Fruit fly (Drosophila melanogaster) whole organism, embryonic: Measurements from ENCODE around the gene CG33172.

ENCODE experiments used
- Asciz ChIP-seq: fragments of 200-800 bp; sonication (Bioruptor generic); optimal IDR thresholded peaks from 2 replicates; lab custom pipeline; 2017; ENCODE audit warnings: missing biosample characterization, mild to moderate bottlenecking, missing genetic modification characterization, missing genetic modification reagents
- Atf6 ChIP-seq: fragments of 200-800 bp; sonication (Bioruptor generic); IDR thresholded peaks from 2 replicates; pipeline ENCODE4 v1.3.6; 2022; ENCODE audit warnings: missing biosample characterization, missing genetic modification characterization
- B-H2 ChIP-seq: fragments of 200-800 bp; sonication (Bioruptor generic); optimal IDR thresholded peaks from 2 replicates; lab custom pipeline; 2018; ENCODE audit warnings: missing biosample characterization, mild to moderate bottlenecking, missing genetic modification characterization
- C15 ChIP-seq: fragments of 200-800 bp; sonication (Bioruptor generic); IDR thresholded peaks from 3 replicates; pipeline ENCODE4 v1.3.6; 2022; ENCODE audit warnings: missing biosample characterization, missing genetic modification characterization
- CG10431 ChIP-seq: fragments of 200-800 bp; sonication (Bioruptor generic); optimal IDR thresholded peaks from 3 replicates; lab custom pipeline; 2018; ENCODE audit warnings: missing biosample characterization, mild to moderate bottlenecking, missing genetic modification characterization
- CG10959 ChIP-seq: fragments of 200-800 bp; sonication (Bioruptor generic); IDR thresholded peaks from 2 replicates; pipeline ENCODE4 v1.3.6; 2022; ENCODE audit warnings: missing biosample characterization, missing genetic modification characterization
- CG13123 ChIP-seq: fragments of 200-800 bp; sonication (Bioruptor generic); optimal IDR thresholded peaks from 2 replicates; lab custom pipeline; 2016; ENCODE audit warnings: missing biosample characterization, missing genetic modification characterization
- CG13894 ChIP-seq: fragments of 200-800 bp; sonication (Bioruptor generic); optimal IDR thresholded peaks from 3 replicates; lab custom pipeline; 2018; ENCODE audit warnings: missing biosample characterization, mild to moderate bottlenecking, missing genetic modification characterization, moderate library complexity
- CG14014 ChIP-seq: fragments of 200-800 bp; sonication (Bioruptor generic); IDR thresholded peaks from 2 replicates; pipeline ENCODE4 v1.3.6; 2022; ENCODE audit warnings: missing biosample characterization, missing genetic modification characterization
- CG17385 ChIP-seq: fragments of 200-800 bp; sonication (Bioruptor generic); optimal IDR thresholded peaks from 3 replicates; lab custom pipeline; 2018; ENCODE audit warnings: missing biosample characterization, mild to moderate bottlenecking, missing genetic modification characterization
- CG1832 ChIP-seq: fragments of 200-800 bp; sonication (Bioruptor generic); optimal IDR thresholded peaks from 2 replicates; lab custom pipeline; 2017; ENCODE audit warnings: missing biosample characterization, mild to moderate bottlenecking, missing genetic modification characterization, inconsistent platforms
- CG2199 ChIP-seq: fragments of 200-800 bp; sonication (Bioruptor generic); IDR thresholded peaks from 3 replicates; pipeline ENCODE4 v1.3.6; 2022; ENCODE audit warnings: missing biosample characterization, missing genetic modification characterization
- CG30020 ChIP-seq: fragments of 200-800 bp; optimal IDR thresholded peaks from 2 replicates; lab custom pipeline; 2019; ENCODE audit warnings: missing biosample characterization, mild to moderate bottlenecking, missing genetic modification characterization, moderate library complexity
- CG3163 ChIP-seq: fragments of 200-800 bp; sonication (Bioruptor generic); optimal IDR thresholded peaks from 3 replicates; lab custom pipeline; 2016; ENCODE audit warnings: missing biosample characterization, missing genetic modification characterization
- CG6654 ChIP-seq: fragments of 200-800 bp; sonication (Bioruptor generic); optimal IDR thresholded peaks from 2 replicates; lab custom pipeline; 2017; ENCODE audit warnings: missing biosample characterization, mild to moderate bottlenecking, missing genetic modification characterization
- CG6854 ChIP-seq: fragments of 200-800 bp; sonication (Bioruptor generic); optimal IDR thresholded peaks from 3 replicates; lab custom pipeline; 2017; ENCODE audit warnings: missing biosample characterization, mild to moderate bottlenecking, missing genetic modification characterization
- CkIIα-i1 ChIP-seq: fragments of 200-800 bp; sonication (Bioruptor generic); IDR thresholded peaks from 2 replicates; pipeline ENCODE4 v1.3.6; 2022; ENCODE audit warnings: missing biosample characterization, missing genetic modification characterization
- Ets65A ChIP-seq: fragments of 200-800 bp; sonication (Bioruptor generic); peaks from one replicate; lab custom pipeline; 2016; ENCODE audit warnings: missing biosample characterization, missing genetic modification characterization
- Mad ChIP-seq: fragments of 200-800 bp; sonication (Bioruptor generic); optimal IDR thresholded peaks from 2 replicates; lab custom pipeline; 2016; ENCODE audit warnings: missing biosample characterization, missing genetic modification characterization
- NK7.1 ChIP-seq: fragments of 200-800 bp; sonication (Bioruptor generic); optimal IDR thresholded peaks from 3 replicates; lab custom pipeline; 2016; ENCODE audit warnings: missing biosample characterization, missing genetic modification characterization
- Nf-YB ChIP-seq: fragments of 200-800 bp; sonication (Bioruptor generic); optimal IDR thresholded peaks from 3 replicates; lab custom pipeline; 2019; ENCODE audit warnings: missing biosample characterization, mild to moderate bottlenecking, missing genetic modification characterization, moderate library complexity
- Scr ChIP-seq: fragments of 200-800 bp; sonication (Bioruptor generic); IDR thresholded peaks from 2 replicates; pipeline ENCODE4 v1.3.6; 2022; ENCODE audit warnings: missing biosample characterization, missing genetic modification characterization; ENCODE audit not compliant: partially characterized antibody
- Vsx1 ChIP-seq: fragments of 200-800 bp; sonication (Bioruptor generic); optimal IDR thresholded peaks from 2 replicates; lab custom pipeline; 2017; ENCODE audit warnings: missing biosample characterization, mild to moderate bottlenecking, missing genetic modification characterization, missing genetic modification reagents
- Xbp1 ChIP-seq: fragments of 200-800 bp; sonication (Bioruptor generic); optimal IDR thresholded peaks from 3 replicates; lab custom pipeline; 2016; ENCODE audit warnings: missing biosample characterization, mild to moderate bottlenecking, missing genetic modification characterization
- al ChIP-seq: fragments of 200-800 bp; sonication (Bioruptor generic); IDR thresholded peaks from 2 replicates; pipeline ENCODE4 v1.3.6; 2022; ENCODE audit warnings: missing biosample characterization, missing genetic modification characterization
- ash1 ChIP-seq: fragments of 200-800 bp; sonication (Bioruptor generic); optimal IDR thresholded peaks from 2 replicates; lab custom pipeline; 2018; ENCODE audit warnings: missing biosample characterization, mild to moderate bottlenecking, missing genetic modification characterization
- bab2 ChIP-seq: fragments of 200-800 bp; sonication (Bioruptor generic); optimal IDR thresholded peaks from 2 replicates; lab custom pipeline; 2016; ENCODE audit warnings: missing biosample characterization, missing genetic modification characterization
- bbx ChIP-seq: fragments of 200-800 bp; sonication (Bioruptor generic); IDR thresholded peaks from 2 replicates; pipeline ENCODE4 v1.3.6; 2022; ENCODE audit warnings: missing biosample characterization, missing genetic modification characterization; ENCODE audit not compliant: partially characterized antibody
- bcd ChIP-seq: fragments of 200-800 bp; sonication (Bioruptor generic); optimal IDR thresholded peaks from 2 replicates; lab custom pipeline; 2017; ENCODE audit warnings: missing biosample characterization, mild to moderate bottlenecking, missing genetic modification characterization
- caup ChIP-seq: fragments of 200-800 bp; sonication (Bioruptor generic); optimal IDR thresholded peaks from 3 replicates; lab custom pipeline; 2017; ENCODE audit warnings: missing biosample characterization, mild to moderate bottlenecking, missing genetic modification characterization, moderate library complexity; ENCODE audit not compliant: severe bottlenecking
- chinmo ChIP-seq: fragments of 200-800 bp; sonication (Bioruptor generic); IDR thresholded peaks from 4 replicates; pipeline ENCODE4 v1.3.6; 2022; ENCODE audit warnings: missing biosample characterization, missing genetic modification characterization; ENCODE audit not compliant: partially characterized antibody
- corto ChIP-seq: fragments of 200-800 bp; sonication (Bioruptor generic); optimal IDR thresholded peaks from 2 replicates; lab custom pipeline; 2016; ENCODE audit warnings: missing biosample characterization, mild to moderate bottlenecking, missing genetic modification characterization, moderate library complexity
- crp ChIP-seq, 2 experiments: fragments of 200-800 bp; sonication (Bioruptor generic); optimal IDR thresholded peaks; 2 replicates in 1 of 2; 3 replicates in 1 of 2; lab custom pipeline; 2017; ENCODE audit warnings: missing biosample characterization in 2 of 2, missing genetic modification characterization in 2 of 2, mild to moderate bottlenecking in 1 of 2, moderate library complexity in 1 of 2
- disco-r ChIP-seq: fragments of 200-800 bp; sonication (Bioruptor generic); optimal IDR thresholded peaks from 2 replicates; lab custom pipeline; 2016; ENCODE audit warnings: missing biosample characterization, missing genetic modification characterization
- dmrt11E ChIP-seq: fragments of 200-800 bp; sonication (Bioruptor generic); optimal IDR thresholded peaks from 3 replicates; lab custom pipeline; 2018; ENCODE audit warnings: missing biosample characterization, mild to moderate bottlenecking, missing genetic modification characterization, moderate library complexity
- gro ChIP-seq: fragments of 200-800 bp; sonication (Bioruptor generic); optimal IDR thresholded peaks from 2 replicates; lab custom pipeline; 2016; ENCODE audit warnings: missing biosample characterization, missing genetic modification characterization
- kay ChIP-seq: fragments of 200-800 bp; sonication (Bioruptor generic); optimal IDR thresholded peaks from 2 replicates; lab custom pipeline; 2016; ENCODE audit warnings: missing biosample characterization, missing genetic modification characterization
- lbe ChIP-seq: fragments of 200-800 bp; sonication (Bioruptor generic); optimal IDR thresholded peaks from 2 replicates; lab custom pipeline; 2016; ENCODE audit warnings: missing biosample characterization, mild to moderate bottlenecking, missing genetic modification characterization
- lola ChIP-seq, 3 experiments: fragments of >200 bp in 2 of 3; fragments of 200-800 bp in 1 of 3; sonication (Bioruptor generic) in 1 of 3; optimal IDR thresholded peaks; 2 replicates each; lab custom pipeline; 2017 to 2019; ENCODE audit warnings: missing biosample characterization in 3 of 3, missing genetic modification characterization in 3 of 3, mild to moderate bottlenecking in 1 of 3, moderate library complexity in 1 of 3
- nom ChIP-seq: fragments of 200-800 bp; sonication (Bioruptor generic); optimal IDR thresholded peaks from 2 replicates; lab custom pipeline; 2017; ENCODE audit warnings: missing biosample characterization, missing genetic modification characterization, mild to moderate bottlenecking, moderate library complexity, missing genetic modification reagents
- pan ChIP-seq, 4 experiments: fragments of >200 bp in 3 of 4; fragments of 200-800 bp in 1 of 4; sonication (Bioruptor generic) in 1 of 4; optimal IDR thresholded peaks in 3 of 4; IDR thresholded peaks in 1 of 4; 2 replicates each; pipeline versions ENCODE4 v1.3.6 to Lab custom; 2017 to 2022; ENCODE audit warnings: missing biosample characterization in 2 of 4, missing genetic modification characterization in 2 of 4, mixed read lengths in 1 of 4
- pnt ChIP-seq: fragments of 200-800 bp; sonication (Bioruptor generic); optimal IDR thresholded peaks from 3 replicates; lab custom pipeline; 2016; ENCODE audit warnings: missing biosample characterization, missing genetic modification characterization
- tap ChIP-seq: fragments of 200-800 bp; optimal IDR thresholded peaks from 3 replicates; lab custom pipeline; 2019; ENCODE audit warnings: missing biosample characterization, mild to moderate bottlenecking, missing genetic modification characterization, moderate library complexity
- tll ChIP-seq, 2 experiments: fragments of 200-800 bp in 1 of 2; fragments of >200 bp in 1 of 2; sonication (Bioruptor generic) in 1 of 2; optimal IDR thresholded peaks; 2 replicates each; lab custom pipeline; 2017 to 2019; ENCODE audit warnings: missing biosample characterization in 2 of 2, missing genetic modification characterization in 2 of 2, mild to moderate bottlenecking in 1 of 2, moderate library complexity in 1 of 2
- tx ChIP-seq: fragments of 200-800 bp; sonication (Bioruptor generic); optimal IDR thresholded peaks from 2 replicates; lab custom pipeline; 2016; ENCODE audit warnings: missing biosample characterization, missing genetic modification characterization
- yki ChIP-seq: fragments of >200 bp; optimal IDR thresholded peaks from 3 replicates; lab custom pipeline; 2018

CG33172 gene

DNA sequence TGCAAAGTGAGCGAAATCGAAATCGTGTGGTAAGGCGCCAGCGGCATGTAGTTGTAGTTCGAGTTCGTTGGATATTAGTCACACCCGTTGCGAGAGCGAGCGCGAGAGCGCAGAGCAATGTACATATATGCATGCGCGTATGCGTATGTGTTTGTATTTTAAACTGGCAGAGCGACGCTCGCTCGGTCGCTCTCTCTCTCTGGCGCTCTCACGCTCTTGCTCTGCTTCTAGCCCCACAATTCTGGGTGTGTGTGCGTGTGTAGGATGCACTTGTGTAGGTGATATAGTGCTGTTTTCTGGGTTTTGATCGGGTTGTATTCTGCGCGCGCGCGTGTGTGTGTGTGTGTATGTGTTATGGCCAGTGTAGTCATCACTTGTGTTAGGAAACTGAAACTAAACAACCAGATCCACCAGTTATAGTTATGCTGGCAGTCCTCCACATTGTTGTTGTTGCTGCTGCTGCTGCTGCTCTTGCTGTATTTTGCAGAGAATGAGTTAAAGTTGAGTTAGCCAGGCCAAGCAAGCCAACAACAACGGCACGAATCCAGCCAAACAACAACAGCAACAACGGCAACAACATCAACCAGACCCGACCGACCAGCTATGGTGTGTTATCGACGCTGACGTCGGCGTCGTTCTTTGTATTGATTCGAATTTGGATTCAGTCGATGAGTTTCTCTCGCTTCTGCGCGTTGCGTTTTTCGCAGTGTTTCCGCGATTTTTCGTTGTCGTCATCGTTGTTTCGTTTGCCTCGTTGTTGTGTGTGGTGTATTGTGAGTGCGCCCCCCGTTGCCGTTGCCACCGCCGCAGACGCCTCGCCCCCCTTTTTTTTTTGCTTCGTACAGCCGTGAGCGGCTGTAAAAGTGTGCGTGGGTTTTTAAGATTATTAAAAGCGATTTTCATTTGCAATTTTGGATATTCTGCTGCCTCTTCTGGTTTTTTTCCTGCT, 42.5 kb downstream of the CG33172 start (continued):
- no peak for TF ChIP-seq tll (GFP tag; optimal IDR thresholded peaks at IDR 0.05; lab: Kevin White, UChicago)
- TF ChIP-seq C15 (GFP tag; lab: Robert Waterston, UW): no peak
- TF ChIP-seq gro (GFP tag; lab: Kevin White, UChicago): no peak
- TF ChIP-seq chinmo (GFP tag; lab: Robert Waterston, UW): peak; percentile 96
- TF ChIP-seq Atf6 (GFP tag; lab: Robert Waterston, UW): peak; percentile 4; the same call in 1 of the 2 replicates
- TF ChIP-seq Mad (GFP tag; lab: Kevin White, UChicago): no peak
- TF ChIP-seq CG6654 (GFP tag; lab: Kevin White, UChicago): no peak
- no peak for TF ChIP-seq Vsx1 (GFP tag; lab: Kevin White, UChicago)
- no peak for TF ChIP-seq ash1
- TF ChIP-seq crp (GFP tag; optimal IDR thresholded peaks at IDR 0.05; lab: Kevin White, UChicago): no peak
- peak; percentile 70 for TF ChIP-seq CG17385 (GFP tag; lab: Kevin White, UChicago)
- TF ChIP-seq corto (GFP tag; lab: Kevin White, UChicago): peak; percentile 54
- TF ChIP-seq CG3163 (GFP tag; lab: Kevin White, UChicago): peak; percentile 67
- peak; percentile 12; the same call in 1 of the 2 replicates for TF ChIP-seq bbx (GFP tag; lab: Robert Waterston, UW)
- peak; percentile 18; the same call in 1 of the 2 replicates for TF ChIP-seq CG14014 (GFP tag; lab: Robert Waterston, UW)
- TF ChIP-seq nom: peak; percentile 50
- no peak for TF ChIP-seq tap (tag; lab: Kevin White, UChicago)
- peak; percentile 23; the same call in 1 of the 2 replicates for TF ChIP-seq Scr
- TF ChIP-seq lbe (GFP tag; lab: Kevin White, UChicago): peak; percentile 48
- TF ChIP-seq bcd (GFP tag; lab: Kevin White, UChicago): no peak
- peak; percentile 76 for TF ChIP-seq CG10431 (GFP tag; lab: Kevin White, UChicago)
- no peak for TF ChIP-seq pan (optimal IDR thresholded peaks at IDR 0.05; lab: Kevin White, UChicago)
- peak in 1 of 2 experiments; percentile 26 for TF ChIP-seq pan (GFP tag; optimal IDR thresholded peaks at IDR 0.05 in 1 of 2, IDR thresholded peaks at IDR 0.05 in 1 of 2)
- no peak for TF ChIP-seq tx
- peak; percentile 45 for TF ChIP-seq kay (GFP tag; lab: Kevin White, UChicago)
- TF ChIP-seq yki (lab: Kevin White, UChicago): peak; percentile 98
- TF ChIP-seq NK7.1: no peak
- no peak for TF ChIP-seq CG13894
- no peak for TF ChIP-seq CG30020 (tag; lab: Kevin White, UChicago)
- TF ChIP-seq disco-r: no peak
- no peak for TF ChIP-seq CkIIα-i1
- peak; percentile 12 for TF ChIP-seq B-H2 (GFP tag; lab: Kevin White, UChicago)
- TF ChIP-seq bab2 (GFP tag; lab: Kevin White, UChicago): no peak
- TF ChIP-seq CG13123 (GFP tag; lab: Kevin White, UChicago): no peak
- TF ChIP-seq CG6854: no peak
- no peak for TF ChIP-seq CG10959 (GFP tag; lab: Robert Waterston, UW)
- peak; percentile 13 for TF ChIP-seq Nf-YB (GFP tag; lab: Kevin White, UChicago)
- TF ChIP-seq Asciz: no peak
- no peak for TF ChIP-seq Ets65A
- 0 out of 3 replicates have a peak, but pooled peaks have one; percentile 23 for TF ChIP-seq CG2199 (GFP tag; lab: Robert Waterston, UW)
- TF ChIP-seq pnt: no peak
- no peak for TF ChIP-seq al
- no peak for TF ChIP-seq Xbp1 (GFP tag; lab: Kevin White, UChicago)
- no peak for TF ChIP-seq caup (GFP tag; lab: Kevin White, UChicago)
- TF ChIP-seq lola (GFP tag; optimal IDR thresholded peaks at IDR 0.05; lab: Kevin White, UChicago): peak in 1 of 3 experiments; percentile 61
- TF ChIP-seq dmrt11E (tag; lab: Kevin White, UChicago): no peak
- no peak for TF ChIP-seq CG1832 (GFP tag; lab: Kevin White, UChicago)
